Fruit fly (Drosophila melanogaster) whole organism, embryonic: ENCODE data around the gene ana1.

Experiments
- Adf1 ChIP-seq: fragments of 200-800 bp; sonication (Bioruptor generic); IDR thresholded peaks from 2 replicates; pipeline ENCODE4 v1.3.6; 2022; ENCODE audit warnings: missing biosample characterization, missing genetic modification characterization
- CG17361 ChIP-seq: fragments of 200-800 bp; sonication (Bioruptor generic); IDR thresholded peaks from 3 replicates; pipeline ENCODE4 v1.3.6; 2022; ENCODE audit warnings: missing biosample characterization, missing genetic modification characterization
- CG4404 ChIP-seq: fragments of 200-800 bp; sonication (Bioruptor generic); IDR thresholded peaks from 2 replicates; pipeline ENCODE4 v1.3.6; 2022; ENCODE audit warnings: missing biosample characterization, missing genetic modification characterization
- ERR ChIP-seq: fragments of 200-800 bp; sonication (Bioruptor generic); optimal IDR thresholded peaks from 2 replicates; lab custom pipeline; 2016; ENCODE audit warnings: missing biosample characterization, missing genetic modification characterization
- Hr51 ChIP-seq, 2 experiments: fragments of 200-800 bp; sonication (Bioruptor generic); optimal IDR thresholded peaks; 2 replicates in 1 of 2; 3 replicates in 1 of 2; lab custom pipeline; 2016 to 2018; ENCODE audit warnings: missing biosample characterization in 2 of 2, missing genetic modification characterization in 2 of 2, mild to moderate bottlenecking in 1 of 2, moderate library complexity in 1 of 2
- Lpt ChIP-seq: fragments of >200 bp; optimal IDR thresholded peaks from 2 replicates; lab custom pipeline; 2018; ENCODE audit warnings: missing biosample characterization, missing genetic modification characterization
- ap ChIP-seq: fragments of 200-800 bp; sonication (Bioruptor generic); IDR thresholded peaks from 2 replicates; pipeline ENCODE4 v1.3.6; 2022; ENCODE audit warnings: missing biosample characterization, missing genetic modification characterization
- psq ChIP-seq: fragments of 200-800 bp; sonication (Bioruptor generic); optimal IDR thresholded peaks from 2 replicates; lab custom pipeline; 2017; ENCODE audit warnings: missing biosample characterization, missing genetic modification characterization
- ttk ChIP-seq: fragments of 200-800 bp; sonication (Bioruptor generic); IDR thresholded peaks from 2 replicates; pipeline ENCODE4 v2.1.2; 2022; ENCODE audit warnings: missing biosample characterization, missing genetic modification characterization
- tup ChIP-seq: fragments of 200-800 bp; sonication (Bioruptor generic); optimal IDR thresholded peaks from 2 replicates; lab custom pipeline; 2016; ENCODE audit warnings: missing biosample characterization, mild to moderate bottlenecking, missing genetic modification characterization, moderate library complexity

DNA sequence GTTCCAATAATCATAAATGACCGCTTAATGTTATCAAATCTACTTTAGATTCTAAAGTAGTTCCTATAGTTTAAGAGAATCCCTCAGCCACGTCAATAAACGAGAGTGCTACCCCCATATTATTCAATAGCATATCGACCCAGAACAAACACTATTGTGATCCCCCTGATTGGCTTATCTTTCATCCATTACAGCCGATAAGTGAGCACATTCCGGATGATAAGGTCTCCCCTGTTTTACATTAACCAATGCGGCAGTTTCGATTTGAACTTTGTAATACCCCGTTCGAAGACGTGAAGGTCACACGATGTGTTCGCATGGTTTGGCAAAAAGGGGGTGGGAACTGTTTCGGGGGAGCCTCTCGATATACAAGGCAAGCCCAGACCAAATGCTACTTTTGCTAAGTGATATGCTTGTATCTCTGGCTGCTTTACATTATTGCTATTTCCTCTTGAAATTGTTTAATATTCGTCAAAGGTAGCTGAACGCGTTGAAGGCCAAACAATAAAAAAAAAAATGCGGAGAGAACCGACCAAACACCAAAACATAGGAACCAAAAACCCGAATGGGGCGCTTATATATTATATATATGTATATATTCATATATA lies 33.9 kb downstream of the ana1 start:
- TF ChIP-seq tup (GFP tag; lab: Kevin White, UChicago), result no peak
- TF ChIP-seq Adf1 (GFP tag; lab: Robert Waterston, UW), result no peak
- TF ChIP-seq Lpt (GFP tag; lab: Kevin White, UChicago), result no peak
- no peak for TF ChIP-seq CG17361 (GFP tag; lab: Robert Waterston, UW)
- no peak for TF ChIP-seq Hr51 (GFP tag; optimal IDR thresholded peaks at IDR 0.05; lab: Kevin White, UChicago)
- TF ChIP-seq CG4404 (GFP tag; lab: Robert Waterston, UW), result no peak
- no peak for TF ChIP-seq ttk (GFP tag; lab: Robert Waterston, UW)
- no peak for TF ChIP-seq ap
- no peak for TF ChIP-seq ERR (GFP tag; lab: Kevin White, UChicago)
- no peak for TF ChIP-seq psq (GFP tag; lab: Kevin White, UChicago)
